Fruit fly (Drosophila melanogaster) whole organism, embryonic: ENCODE data around the gene rols.

Experiments
- Ada2b ChIP-seq: fragments of 200-800 bp; sonication (Bioruptor generic); IDR thresholded peaks from 2 replicates; pipeline ENCODE4 v1.3.6; 2022; ENCODE audit warnings: missing biosample characterization, missing genetic modification characterization
- Adf1 ChIP-seq: fragments of 200-800 bp; sonication (Bioruptor generic); IDR thresholded peaks from 2 replicates; pipeline ENCODE4 v1.3.6; 2022; ENCODE audit warnings: missing biosample characterization, missing genetic modification characterization
- CG10274 ChIP-seq: fragments of 200-800 bp; sonication (Bioruptor generic); optimal IDR thresholded peaks from 3 replicates; lab custom pipeline; 2017; ENCODE audit warnings: missing biosample characterization, mild to moderate bottlenecking, missing genetic modification characterization
- CG10543 ChIP-seq: fragments of 200-800 bp; sonication (Bioruptor generic); optimal IDR thresholded peaks from 3 replicates; lab custom pipeline; 2017; ENCODE audit warnings: missing biosample characterization, mild to moderate bottlenecking, missing genetic modification characterization, moderate library complexity
- CG10979 ChIP-seq: fragments of 200-800 bp; sonication (Bioruptor generic); optimal IDR thresholded peaks from 2 replicates; lab custom pipeline; 2018; ENCODE audit warnings: missing biosample characterization, mild to moderate bottlenecking, missing genetic modification characterization, moderate library complexity
- CG11504 ChIP-seq: fragments of 200-800 bp; sonication (Bioruptor generic); optimal IDR thresholded peaks from 3 replicates; lab custom pipeline; 2019; ENCODE audit warnings: missing biosample characterization, mild to moderate bottlenecking, missing genetic modification characterization, moderate library complexity
- CG12219 ChIP-seq: fragments of 200-800 bp; sonication (Bioruptor generic); optimal IDR thresholded peaks from 3 replicates; lab custom pipeline; 2018; ENCODE audit warnings: missing biosample characterization, mild to moderate bottlenecking, missing genetic modification characterization
- CG13624 ChIP-seq: fragments of 200-800 bp; sonication (Bioruptor generic); optimal IDR thresholded peaks from 2 replicates; lab custom pipeline; 2016; ENCODE audit warnings: missing biosample characterization, missing genetic modification characterization
- CG14965 ChIP-seq: fragments of 200-800 bp; sonication (Bioruptor generic); optimal IDR thresholded peaks from 2 replicates; lab custom pipeline; 2016; ENCODE audit warnings: missing biosample characterization, missing genetic modification characterization, borderline replicate concordance
- CG17186 ChIP-seq: fragments of 200-800 bp; sonication (Bioruptor generic); optimal IDR thresholded peaks from 3 replicates; lab custom pipeline; 2017; ENCODE audit warnings: missing biosample characterization, missing genetic modification reagents, missing genetic modification characterization
- CG17802 ChIP-seq: fragments of 200-800 bp; sonication (Bioruptor generic); optimal IDR thresholded peaks from 2 replicates; lab custom pipeline; 2018; ENCODE audit warnings: missing biosample characterization, mild to moderate bottlenecking, missing genetic modification characterization, moderate library complexity
- CG2199 ChIP-seq: fragments of 200-800 bp; sonication (Bioruptor generic); IDR thresholded peaks from 3 replicates; pipeline ENCODE4 v1.3.6; 2022; ENCODE audit warnings: missing biosample characterization, missing genetic modification characterization
- CG3407 ChIP-seq: fragments of 200-800 bp; sonication (Bioruptor generic); optimal IDR thresholded peaks from 2 replicates; lab custom pipeline; 2018; ENCODE audit warnings: missing biosample characterization, mild to moderate bottlenecking, missing genetic modification characterization
- CG3847 ChIP-seq: fragments of 200-800 bp; sonication (Bioruptor generic); IDR thresholded peaks from 2 replicates; pipeline ENCODE4 v1.3.6; 2022; ENCODE audit warnings: missing biosample characterization, missing genetic modification characterization
- CG4360 ChIP-seq: fragments of 200-800 bp; sonication (Bioruptor generic); IDR thresholded peaks from 2 replicates; pipeline ENCODE4 v1.3.6; 2022; ENCODE audit warnings: missing biosample characterization, missing genetic modification characterization
- CG6272 ChIP-seq: fragments of 200-800 bp; sonication (Bioruptor generic); IDR thresholded peaks from 2 replicates; pipeline ENCODE4 v1.3.6; 2022; ENCODE audit warnings: missing biosample characterization, missing genetic modification characterization
- CG6654 ChIP-seq: fragments of 200-800 bp; sonication (Bioruptor generic); optimal IDR thresholded peaks from 2 replicates; lab custom pipeline; 2017; ENCODE audit warnings: missing biosample characterization, mild to moderate bottlenecking, missing genetic modification characterization
- CG7987 ChIP-seq: fragments of 200-800 bp; sonication (Bioruptor generic); optimal IDR thresholded peaks from 2 replicates; lab custom pipeline; 2018; ENCODE audit warnings: missing biosample characterization, mild to moderate bottlenecking, missing genetic modification characterization, moderate library complexity
- CG9932 ChIP-seq: fragments of 200-800 bp; sonication (Bioruptor generic); IDR thresholded peaks from 2 replicates; pipeline ENCODE4 v1.3.6; 2022; ENCODE audit warnings: missing biosample characterization, missing genetic modification characterization
- Dbx ChIP-seq: fragments of 200-800 bp; sonication (Bioruptor generic); IDR thresholded peaks from 3 replicates; pipeline ENCODE4 v1.3.6; 2022; ENCODE audit warnings: missing biosample characterization, missing genetic modification characterization
- Dek ChIP-seq: fragments of 200-800 bp; sonication (Bioruptor generic); optimal IDR thresholded peaks from 3 replicates; lab custom pipeline; 2019; ENCODE audit warnings: missing biosample characterization, mild to moderate bottlenecking, missing genetic modification characterization, moderate library complexity
- Dfd ChIP-seq, 2 experiments: fragments of >200 bp; optimal IDR thresholded peaks; 2 replicates each; lab custom pipeline; 2017; ENCODE audit warnings: missing biosample characterization in 2 of 2, missing genetic modification characterization in 2 of 2
- ERR ChIP-seq: fragments of 200-800 bp; sonication (Bioruptor generic); optimal IDR thresholded peaks from 2 replicates; lab custom pipeline; 2016; ENCODE audit warnings: missing biosample characterization, missing genetic modification characterization
- HLH3B ChIP-seq: fragments of 200-800 bp; sonication (Bioruptor generic); IDR thresholded peaks from 2 replicates; pipeline ENCODE4 v1.3.6; 2022; ENCODE audit warnings: missing biosample characterization, missing genetic modification characterization
- HmgZ ChIP-seq: fragments of 200-800 bp; sonication (Bioruptor generic); optimal IDR thresholded peaks from 2 replicates; lab custom pipeline; 2018; ENCODE audit warnings: missing biosample characterization, mild to moderate bottlenecking, missing genetic modification characterization
- Med ChIP-seq: fragments of 200-800 bp; sonication (Bioruptor generic); peaks from one replicate; lab custom pipeline; 2016; ENCODE audit warnings: missing biosample characterization, missing genetic modification characterization, mild to moderate bottlenecking, inconsistent platforms, moderate library complexity
- Mrtf ChIP-seq: fragments of 200-800 bp; sonication (Bioruptor generic); IDR thresholded peaks from 3 replicates; pipeline ENCODE4 v1.3.6; 2022; ENCODE audit warnings: missing biosample characterization, missing genetic modification characterization
- Oli ChIP-seq: fragments of 200-800 bp; sonication (Bioruptor generic); optimal IDR thresholded peaks from 2 replicates; lab custom pipeline; 2018; ENCODE audit warnings: missing biosample characterization, mild to moderate bottlenecking, missing genetic modification characterization, moderate library complexity
- PHDP ChIP-seq: fragments of 200-800 bp; sonication (Bioruptor generic); optimal IDR thresholded peaks from 3 replicates; lab custom pipeline; 2018; ENCODE audit warnings: missing biosample characterization, mild to moderate bottlenecking, missing genetic modification characterization, moderate library complexity
- ac ChIP-seq: fragments of 200-800 bp; sonication (Bioruptor generic); optimal IDR thresholded peaks from 3 replicates; lab custom pipeline; 2017; ENCODE audit warnings: missing biosample characterization, mild to moderate bottlenecking, missing genetic modification characterization
- az2 ChIP-seq: fragments of 200-800 bp; sonication (Bioruptor generic); optimal IDR thresholded peaks from 3 replicates; lab custom pipeline; 2016; ENCODE audit warnings: missing biosample characterization, missing genetic modification characterization
- bigmax ChIP-seq: fragments of 200-800 bp; sonication (Bioruptor generic); optimal IDR thresholded peaks from 2 replicates; lab custom pipeline; 2018; ENCODE audit warnings: missing biosample characterization, mild to moderate bottlenecking, missing genetic modification characterization
- btn ChIP-seq: fragments of 200-800 bp; sonication (Bioruptor generic); optimal IDR thresholded peaks from 2 replicates; lab custom pipeline; 2016; ENCODE audit warnings: missing biosample characterization, missing genetic modification characterization
- ci ChIP-seq: fragments of 200-800 bp; sonication (Bioruptor generic); IDR thresholded peaks from 3 replicates; pipeline ENCODE4 v1.3.6; 2022; ENCODE audit warnings: missing biosample characterization, missing genetic modification characterization
- corto ChIP-seq: fragments of 200-800 bp; sonication (Bioruptor generic); optimal IDR thresholded peaks from 2 replicates; lab custom pipeline; 2016; ENCODE audit warnings: missing biosample characterization, mild to moderate bottlenecking, missing genetic modification characterization, moderate library complexity
- dmrt99B ChIP-seq: fragments of 200-800 bp; sonication (Bioruptor generic); optimal IDR thresholded peaks from 2 replicates; lab custom pipeline; 2018; ENCODE audit warnings: missing biosample characterization, mild to moderate bottlenecking, missing genetic modification characterization, moderate library complexity
- esg ChIP-seq: fragments of 200-800 bp; sonication (Bioruptor generic); conservative IDR thresholded peaks from 2 replicates; pipeline ENCODE4 v1.3.6; 2022; ENCODE audit warnings: missing biosample characterization, missing genetic modification characterization
- eve ChIP-seq, 2 experiments: fragments of >200 bp; optimal IDR thresholded peaks; 2 replicates each; lab custom pipeline; 2017; ENCODE audit warnings: missing biosample characterization in 2 of 2, missing genetic modification characterization in 2 of 2
- fru ChIP-seq: fragments of >200 bp; optimal IDR thresholded peaks from 2 replicates; lab custom pipeline; 2017
- grn ChIP-seq: fragments of 200-800 bp; sonication (Bioruptor generic); optimal IDR thresholded peaks from 3 replicates; lab custom pipeline; 2017; ENCODE audit warnings: missing biosample characterization, missing genetic modification characterization
- knrl ChIP-seq: fragments of 200-800 bp; sonication (Bioruptor generic); IDR thresholded peaks from 3 replicates; pipeline ENCODE4 v1.3.6; 2022; ENCODE audit warnings: missing biosample characterization, missing genetic modification characterization; ENCODE audit not compliant: partially characterized antibody
- nom ChIP-seq: fragments of 200-800 bp; sonication (Bioruptor generic); optimal IDR thresholded peaks from 2 replicates; lab custom pipeline; 2017; ENCODE audit warnings: missing biosample characterization, missing genetic modification characterization, mild to moderate bottlenecking, moderate library complexity, missing genetic modification reagents
- otp ChIP-seq: fragments of 200-800 bp; sonication (Bioruptor generic); IDR thresholded peaks from 3 replicates; pipeline ENCODE4, ENCODE4 v1.3.6; 2022; ENCODE audit warnings: missing biosample characterization, missing genetic modification characterization
- pan ChIP-seq, 4 experiments: fragments of >200 bp in 3 of 4; fragments of 200-800 bp in 1 of 4; sonication (Bioruptor generic) in 1 of 4; optimal IDR thresholded peaks in 3 of 4; IDR thresholded peaks in 1 of 4; 2 replicates each; pipeline versions ENCODE4 v1.3.6 to Lab custom; 2017 to 2022; ENCODE audit warnings: missing biosample characterization in 2 of 4, missing genetic modification characterization in 2 of 4, mixed read lengths in 1 of 4
- psq ChIP-seq: fragments of 200-800 bp; sonication (Bioruptor generic); optimal IDR thresholded peaks from 2 replicates; lab custom pipeline; 2017; ENCODE audit warnings: missing biosample characterization, missing genetic modification characterization
- sens ChIP-seq: fragments of 200-800 bp; sonication (Bioruptor generic); peaks from one replicate; lab custom pipeline; 2016; ENCODE audit warnings: missing biosample characterization, missing genetic modification characterization
- trh ChIP-seq: fragments of 200-800 bp; sonication (Bioruptor generic); optimal IDR thresholded peaks from 2 replicates; lab custom pipeline; 2016; ENCODE audit warnings: missing biosample characterization, missing genetic modification characterization
- twi ChIP-seq: fragments of 200-800 bp; optimal IDR thresholded peaks from 2 replicates; lab custom pipeline; 2019; ENCODE audit warnings: missing biosample characterization, mild to moderate bottlenecking, missing genetic modification characterization, moderate library complexity
- vvl ChIP-seq: fragments of 200-800 bp; sonication (Bioruptor generic); IDR thresholded peaks from 2 replicates; pipeline ENCODE4 v1.3.6; 2022; ENCODE audit warnings: missing biosample characterization, missing genetic modification characterization
- wor ChIP-seq: fragments of 200-800 bp; sonication (Bioruptor generic); IDR thresholded peaks from 2 replicates; pipeline ENCODE4 v1.3.6; 2022; ENCODE audit warnings: missing biosample characterization, missing genetic modification characterization

rols gene

dm6 chr3L:12064759-12065158, at the start of gene rols:
Gene rols, minus strand, starts transcription at chr3L:12064859.
- TF ChIP-seq CG2199 (GFP tag; lab: Robert Waterston, UW), result 0 out of 3 replicates have a peak, but pooled peaks have one; percentile 7
- TF ChIP-seq Med, result peak; percentile 26
- no peak for TF ChIP-seq CG13624 (GFP tag; lab: Kevin White, UChicago)

- TF ChIP-seq psq (GFP tag; lab: Kevin White, UChicago), result no peak
- no peak for TF ChIP-seq grn
- TF ChIP-seq Dek, result no peak
- TF ChIP-seq CG7987 (GFP tag; lab: Kevin White, UChicago), result no peak
- TF ChIP-seq twi (tag; lab: Kevin White, UChicago), result no peak
- TF ChIP-seq btn (GFP tag; lab: Kevin White, UChicago), result no peak
- TF ChIP-seq sens (GFP tag; lab: Kevin White, UChicago), result peak; percentile 73
- TF ChIP-seq CG11504 (tag; lab: Kevin White, UChicago), result peak; percentile 32
- TF ChIP-seq HmgZ, result no peak
- no peak for TF ChIP-seq ac
- no peak for TF ChIP-seq CG12219 (GFP tag; lab: Kevin White, UChicago)
- TF ChIP-seq ci, result peak; percentile 66; the same call in 2 of the 3 replicates
- TF ChIP-seq pan (optimal IDR thresholded peaks at IDR 0.05; lab: Kevin White, UChicago), result no peak
- TF ChIP-seq pan (GFP tag; optimal IDR thresholded peaks at IDR 0.05 in 1 of 2, IDR thresholded peaks at IDR 0.05 in 1 of 2), result peak in 1 of 2 experiments; percentile 38
- no peak for TF ChIP-seq CG9932 (GFP tag; lab: Robert Waterston, UW)
- no peak for TF ChIP-seq ERR (GFP tag; lab: Kevin White, UChicago)
- TF ChIP-seq CG3407 (GFP tag; lab: Kevin White, UChicago), result no peak
- TF ChIP-seq CG6654 (GFP tag; lab: Kevin White, UChicago), result no peak
- TF ChIP-seq fru (lab: Kevin White, UChicago), result no peak
- no peak for TF ChIP-seq az2 (GFP tag; lab: Kevin White, UChicago)
- peak; percentile 51; the same call in 1 of the 2 replicates for TF ChIP-seq Ada2b
- peak; percentile 52 for TF ChIP-seq CG10979
- peak; percentile 67 for TF ChIP-seq vvl (GFP tag; lab: Robert Waterston, UW)
- TF ChIP-seq corto (GFP tag; lab: Kevin White, UChicago), result peak; percentile 25
- no peak for TF ChIP-seq otp
- TF ChIP-seq CG17186 (GFP tag; lab: Kevin White, UChicago), result no peak
- TF ChIP-seq Dfd (GFP tag; optimal IDR thresholded peaks at IDR 0.05; lab: Kevin White, UChicago), result no peak
- TF ChIP-seq CG10274 (GFP tag; lab: Kevin White, UChicago), result no peak
- TF ChIP-seq nom (GFP tag; lab: Kevin White, UChicago), result peak; percentile 50
- TF ChIP-seq Dbx, result no peak
- no peak for TF ChIP-seq CG17802 (tag; lab: Kevin White, UChicago)
- no peak for TF ChIP-seq eve (GFP tag; optimal IDR thresholded peaks at IDR 0.05; lab: Kevin White, UChicago)
- no peak for TF ChIP-seq CG6272 (GFP tag; lab: Robert Waterston, UW)
- no peak for TF ChIP-seq Oli (tag; lab: Kevin White, UChicago)
- peak; percentile 20; the same call in 1 of the 2 replicates for TF ChIP-seq HLH3B (GFP tag; lab: Robert Waterston, UW)
- no peak for TF ChIP-seq PHDP
- no peak for TF ChIP-seq knrl (GFP tag; lab: Robert Waterston, UW)
- TF ChIP-seq esg (GFP tag; lab: Robert Waterston, UW), result no peak
- TF ChIP-seq CG10543 (GFP tag; lab: Kevin White, UChicago), result no peak
- no peak for TF ChIP-seq bigmax (GFP tag; lab: Kevin White, UChicago)
- no peak for TF ChIP-seq wor (GFP tag; lab: Robert Waterston, UW)
- no peak for TF ChIP-seq dmrt99B (tag; lab: Kevin White, UChicago)
- TF ChIP-seq Adf1 (GFP tag; lab: Robert Waterston, UW), result no peak
- no peak for TF ChIP-seq trh (GFP tag; lab: Kevin White, UChicago)
- TF ChIP-seq CG4360 (GFP tag; lab: Robert Waterston, UW), result 0 out of 2 replicates have a peak, but pooled peaks have one; percentile 14
- no peak for TF ChIP-seq CG3847
- no peak for TF ChIP-seq Mrtf (GFP tag; lab: Robert Waterston, UW)
- TF ChIP-seq CG14965, result no peak
Observed at dm6 chr3L:12114188-12114587, 49.5 kb upstream of the rols start.
